Worm (Caenorhabditis elegans) whole organism, late embryonic: Measurements from ENCODE around the gene npl-4.1.
A peak's percentile ranks its signal among the peaks of the same experiment; 100 is the strongest.

Experiments used
- C08G9.2 ChIP-seq: sonication (generic microtip); optimal IDR thresholded peaks from 2 replicates; lab custom pipeline; 2016; ENCODE audit warnings: mild to moderate bottlenecking, missing genetic modification characterization, moderate library complexity, missing compliant biosample characterization
- K02D7.2 ChIP-seq: sonication (generic microtip); optimal IDR thresholded peaks from 2 replicates; lab custom pipeline; 2017; ENCODE audit warnings: mild to moderate bottlenecking, missing genetic modification characterization, missing compliant biosample characterization
- Y22D7AL.16 ChIP-seq: sonication (generic microtip); optimal IDR thresholded peaks from 2 replicates; lab custom pipeline; 2016; ENCODE audit warnings: missing genetic modification characterization, missing compliant biosample characterization
- ahr-1 ChIP-seq: sonication (generic microtip); optimal IDR thresholded peaks from 2 replicates; lab custom pipeline; 2016; ENCODE audit warnings: missing genetic modification characterization, missing compliant biosample characterization
- ama-1 ChIP-seq: fragments of 150-350 bp; optimal IDR thresholded peaks from 2 replicates; lab custom pipeline; 2014
- ceh-18 ChIP-seq: sonication (generic microtip); optimal IDR thresholded peaks from 2 replicates; lab custom pipeline; 2016; ENCODE audit warnings: missing genetic modification characterization, missing compliant biosample characterization
- ceh-19 ChIP-seq: fragments of 200-800 bp; sonication (Bioruptor generic); optimal IDR thresholded peaks from 2 replicates; lab custom pipeline; 2018; ENCODE audit warnings: mild to moderate bottlenecking, missing genetic modification characterization, missing compliant biosample characterization
- ceh-2 ChIP-seq: sonication (generic microtip); optimal IDR thresholded peaks from 2 replicates; lab custom pipeline; 2016; ENCODE audit warnings: missing genotype, missing genetic modification characterization, missing compliant biosample characterization
- ceh-22 ChIP-seq: sonication (generic microtip); optimal IDR thresholded peaks from 2 replicates; lab custom pipeline; 2017; ENCODE audit warnings: missing biosample characterization, missing genetic modification characterization
- ceh-24 ChIP-seq: sonication (generic microtip); optimal IDR thresholded peaks from 2 replicates; lab custom pipeline; 2016; ENCODE audit warnings: mild to moderate bottlenecking, missing genetic modification characterization, missing compliant biosample characterization
- ceh-30 ChIP-seq: fragments of 150-350 bp; optimal IDR thresholded peaks from 2 replicates; lab custom pipeline; 2014; ENCODE audit warnings: missing biosample characterization, missing genetic modification characterization
- ceh-31 ChIP-seq: sonication (generic microtip); optimal IDR thresholded peaks from 2 replicates; lab custom pipeline; 2016; ENCODE audit warnings: missing genetic modification characterization, missing compliant biosample characterization
- ceh-34 ChIP-seq: sonication (generic microtip); optimal IDR thresholded peaks from 2 replicates; lab custom pipeline; 2016; ENCODE audit warnings: mild to moderate bottlenecking, missing genetic modification characterization, missing compliant biosample characterization
- che-1 ChIP-seq: sonication (generic microtip); optimal IDR thresholded peaks from 2 replicates; lab custom pipeline; 2016; ENCODE audit warnings: mild to moderate bottlenecking, missing genetic modification characterization, missing compliant biosample characterization
- dve-1 ChIP-seq: sonication (generic microtip); optimal IDR thresholded peaks from 2 replicates; lab custom pipeline; 2017; ENCODE audit warnings: antibody characterized with exemption, mild to moderate bottlenecking, missing genetic modification characterization, missing compliant biosample characterization
- elt-2 ChIP-seq: sonication (generic microtip); optimal IDR thresholded peaks from 2 replicates; lab custom pipeline; 2016; ENCODE audit warnings: missing genetic modification reagents, missing genetic modification characterization, missing compliant biosample characterization
- elt-4 ChIP-seq: sonication (generic microtip); optimal IDR thresholded peaks from 2 replicates; lab custom pipeline; 2016; ENCODE audit warnings: missing genetic modification characterization, missing compliant biosample characterization
- ets-4 ChIP-seq: sonication (generic microtip); optimal IDR thresholded peaks from 2 replicates; lab custom pipeline; 2016; ENCODE audit warnings: missing genetic modification characterization, missing compliant biosample characterization
- eyg-1 ChIP-seq: sonication (generic microtip); optimal IDR thresholded peaks from 2 replicates; lab custom pipeline; 2016; ENCODE audit warnings: missing genotype, missing genetic modification characterization, missing compliant biosample characterization
- fax-1 ChIP-seq: sonication (generic microtip); optimal IDR thresholded peaks from 2 replicates; lab custom pipeline; 2016; ENCODE audit warnings: missing genotype, missing genetic modification characterization, missing compliant biosample characterization
- fkh-10 ChIP-seq: fragments of 150-350 bp; optimal IDR thresholded peaks from 2 replicates; lab custom pipeline; 2014; ENCODE audit warnings: missing biosample characterization, missing genetic modification reagents, missing genetic modification characterization
- fkh-6 ChIP-seq: sonication (generic microtip); optimal IDR thresholded peaks from 2 replicates; lab custom pipeline; 2016; ENCODE audit warnings: missing genetic modification characterization, missing compliant biosample characterization
- gmeb-2 ChIP-seq: sonication (generic microtip); optimal IDR thresholded peaks from 2 replicates; lab custom pipeline; 2016; ENCODE audit warnings: missing genetic modification characterization, inconsistent platforms, missing compliant biosample characterization
- hlh-8 ChIP-seq: sonication (generic microtip); optimal IDR thresholded peaks from 2 replicates; lab custom pipeline; 2016; ENCODE audit warnings: missing genotype, missing genetic modification characterization, missing compliant biosample characterization
- lin-11 ChIP-seq: fragments of 200-800 bp; sonication (Bioruptor generic); optimal IDR thresholded peaks from 2 replicates; lab custom pipeline; 2018; ENCODE audit warnings: mild to moderate bottlenecking, missing genetic modification characterization, missing compliant biosample characterization
- madf-2 ChIP-seq: sonication (generic microtip); optimal IDR thresholded peaks from 2 replicates; lab custom pipeline; 2017; ENCODE audit warnings: missing genetic modification characterization, missing compliant biosample characterization
- npax-4 ChIP-seq: sonication (generic microtip); optimal IDR thresholded peaks from 2 replicates; lab custom pipeline; 2016; ENCODE audit warnings: missing genetic modification characterization, missing compliant biosample characterization
- odd-2 ChIP-seq: sonication (generic microtip); optimal IDR thresholded peaks from 2 replicates; lab custom pipeline; 2017; ENCODE audit warnings: antibody characterized with exemption, mild to moderate bottlenecking, missing genetic modification characterization, missing compliant biosample characterization
- pag-3 ChIP-seq: sonication (generic microtip); optimal IDR thresholded peaks from 2 replicates; lab custom pipeline; 2016; ENCODE audit warnings: missing compliant biosample characterization, missing genetic modification characterization, borderline replicate concordance
- pha-2 ChIP-seq: sonication (generic microtip); optimal IDR thresholded peaks from 2 replicates; lab custom pipeline; 2017; ENCODE audit warnings: mild to moderate bottlenecking, missing genetic modification characterization, missing compliant biosample characterization
- pqm-1 ChIP-seq: sonication (generic microtip); optimal IDR thresholded peaks from 2 replicates; lab custom pipeline; 2016; ENCODE audit warnings: missing genetic modification characterization, missing compliant biosample characterization
- ref-2 ChIP-seq: sonication (generic microtip); optimal IDR thresholded peaks from 2 replicates; lab custom pipeline; 2016; ENCODE audit warnings: missing genetic modification characterization, missing compliant biosample characterization
- sox-2 ChIP-seq: fragments of 200-800 bp; sonication (Bioruptor generic); IDR thresholded peaks from 2 replicates; pipeline ENCODE4 v1.3.6; 2022; ENCODE audit warnings: missing genetic modification reagents, missing genetic modification characterization, missing compliant biosample characterization
- sox-4 ChIP-seq: sonication (generic microtip); optimal IDR thresholded peaks from 2 replicates; lab custom pipeline; 2017; ENCODE audit warnings: mild to moderate bottlenecking, missing genetic modification characterization, inconsistent platforms, missing compliant biosample characterization
- tbx-2 ChIP-seq: sonication (generic microtip); optimal IDR thresholded peaks from 2 replicates; lab custom pipeline; 2016; ENCODE audit warnings: missing genetic modification characterization, missing compliant biosample characterization
- tbx-7 ChIP-seq: sonication (generic microtip); optimal IDR thresholded peaks from 2 replicates; lab custom pipeline; 2016; ENCODE audit warnings: missing genotype, missing genetic modification characterization, missing compliant biosample characterization
- ttx-3 ChIP-seq: sonication (generic microtip); optimal IDR thresholded peaks from 2 replicates; lab custom pipeline; 2016; ENCODE audit warnings: missing genetic modification reagents, missing genetic modification characterization, missing compliant biosample characterization
- unc-3 ChIP-seq, 2 experiments: fragments of 200-800 bp in 1 of 2; sonication (Bioruptor generic) in 1 of 2; sonication (generic microtip) in 1 of 2; conservative IDR thresholded peaks in 1 of 2; optimal IDR thresholded peaks in 1 of 2; 2 replicates each; pipeline versions ENCODE4 v1.3.6 to Lab custom; 2016 to 2022; ENCODE audit warnings: missing compliant biosample characterization in 2 of 2, missing genetic modification characterization in 2 of 2, missing genetic modification reagents in 1 of 2
- unc-42 ChIP-seq: sonication (generic microtip); optimal IDR thresholded peaks from 2 replicates; lab custom pipeline; 2016; ENCODE audit warnings: missing genotype, missing genetic modification characterization, missing compliant biosample characterization
- unc-55 ChIP-seq: sonication (generic microtip); optimal IDR thresholded peaks from 2 replicates; lab custom pipeline; 2017; ENCODE audit warnings: missing biosample characterization, missing genetic modification reagents, missing genetic modification characterization
- zip-5 ChIP-seq: sonication (generic microtip); optimal IDR thresholded peaks from 2 replicates; lab custom pipeline; 2016; ENCODE audit warnings: missing genetic modification characterization, missing compliant biosample characterization

Gene npl-4.1

ce11 chrII:5594210-5594764 is 36.9 kb upstream of the npl-4.1 start, which contains the start of gene ttc-4 (continued):
- TF ChIP-seq pag-3 (tag; lab: Kevin White, UChicago) (no peak), npax-4 (no peak), K02D7.2 (tag; lab: Kevin White, UChicago) (no peak), ceh-34 (tag; lab: Kevin White, UChicago) (peak; percentile 45), sox-2 (no peak), zip-5 (tag; lab: Kevin White, UChicago) (peak; percentile 71), unc-3 (GFP tag; conservative IDR thresholded peaks at IDR 0.05; lab: Robert Waterston, UW) (no peak), unc-3 (tag; optimal IDR thresholded peaks at IDR 0.05; lab: Kevin White, UChicago) (no peak), ttx-3 (no peak), ceh-2 (tag; lab: Kevin White, UChicago) (peak; percentile 33), tbx-7 (peak; percentile 8), ets-4 (tag; lab: Kevin White, UChicago) (peak; percentile 56), ceh-31 (tag; lab: Kevin White, UChicago) (peak; percentile 90), fax-1 (tag; lab: Kevin White, UChicago) (peak; percentile 8), C08G9.2 (peak; percentile 71), ceh-19 (GFP tag; lab: Kevin White, UChicago) (no peak), sox-4 (no peak), tbx-2 (tag; lab: Kevin White, UChicago) (peak; percentile 80), fkh-10 (GFP tag; lab: Kevin White, UChicago) (no peak), ref-2 (peak; percentile 5)
- TF ChIP-seq, all 69 proteins: peak for 19

DNA sequence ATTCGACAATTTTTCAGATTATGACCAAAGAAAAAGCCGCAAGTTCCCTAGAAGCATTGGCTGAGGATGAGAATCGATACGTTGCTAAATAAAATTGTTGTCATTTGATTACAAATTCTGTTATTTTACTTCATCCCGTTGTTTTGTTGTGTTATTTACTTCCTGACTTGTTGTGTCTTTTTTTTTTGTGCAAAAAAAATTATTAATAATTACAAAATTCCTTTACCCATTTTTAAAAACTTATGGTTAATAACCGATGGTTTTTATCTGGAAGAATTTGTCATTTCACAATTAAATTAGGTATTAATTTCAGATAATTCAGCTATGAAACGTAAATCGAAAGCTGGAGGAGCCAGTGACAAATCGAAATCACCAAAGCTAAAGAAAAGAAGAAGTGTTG is 34.9 kb upstream of the npl-4.1 start, which contains the start of gene C17G10.1:
TSS of gene C17G10.1 (plus strand) at position 301 of the 400 bp plus-strand sequence.
- TF ChIP-seq fkh-6 (tag; lab: Kevin White, UChicago) (no peak), ceh-24 (no peak), ceh-2 (tag; lab: Kevin White, UChicago) (no peak), che-1 (tag; lab: Kevin White, UChicago) (no peak), gmeb-2 (tag; lab: Kevin White, UChicago) (no peak), ref-2 (no peak), ama-1 (lab: Kevin White, UChicago) (no peak), unc-3 (GFP tag; conservative IDR thresholded peaks at IDR 0.05; lab: Robert Waterston, UW) (no peak), unc-3 (tag; optimal IDR thresholded peaks at IDR 0.05; lab: Kevin White, UChicago) (no peak), odd-2 (tag; lab: Kevin White, UChicago) (no peak), hlh-8 (no peak), pqm-1 (no peak), lin-11 (tag; lab: Kevin White, UChicago) (no peak)

DNA sequence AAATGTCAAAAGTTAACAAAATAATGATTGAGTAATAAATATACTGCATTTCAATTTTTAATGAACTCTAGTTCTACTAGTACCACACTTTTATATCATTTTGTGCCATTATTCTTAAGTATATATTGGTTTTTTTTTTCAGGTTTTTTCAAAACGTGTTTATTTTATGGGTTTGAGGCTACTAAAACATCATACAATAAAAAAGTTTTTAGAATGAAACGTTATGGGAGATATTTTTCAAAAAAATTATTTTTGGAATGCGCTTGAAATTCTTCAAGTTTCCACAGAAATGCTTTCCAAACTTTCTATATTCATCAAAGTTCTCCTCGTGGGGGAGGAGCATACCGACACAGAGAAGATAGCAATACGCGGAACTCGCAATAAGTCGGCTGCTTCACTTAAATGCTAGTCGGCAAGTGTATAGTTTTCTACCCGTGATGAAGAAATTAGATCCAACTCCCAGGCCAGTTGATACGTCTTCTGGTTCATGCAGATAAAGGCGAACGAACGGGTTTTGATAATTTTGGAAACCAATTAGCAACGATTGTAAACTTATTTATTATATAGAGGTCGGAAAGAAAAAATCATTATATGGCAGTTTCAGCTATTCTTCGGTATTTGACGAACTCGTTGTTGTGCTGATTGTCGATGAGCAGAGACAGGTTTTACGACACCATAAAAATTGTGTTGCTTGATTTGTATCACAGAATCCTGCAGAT is 31.7 kb upstream of the npl-4.1 start, which contains the start of gene C17G10.10:
TSS of gene C17G10.10 (minus strand) at position 51 of the 719 bp plus-strand sequence.
- no peak for TF ChIP-seq elt-4 (tag; lab: Kevin White, UChicago)
- no peak for TF ChIP-seq fkh-6 (tag; lab: Kevin White, UChicago)
- no peak for TF ChIP-seq Y22D7AL.16
- TF ChIP-seq unc-42 (tag; lab: Kevin White, UChicago), result no peak
- peak; percentile 70 for TF ChIP-seq elt-2 (tag; lab: Kevin White, UChicago)
- TF ChIP-seq dve-1 (tag; lab: Kevin White, UChicago), result peak; percentile 35
- no peak for TF ChIP-seq ceh-18 (tag; lab: Kevin White, UChicago)
- TF ChIP-seq ama-1 (lab: Kevin White, UChicago), result peak; percentile 17
- TF ChIP-seq, all 69 proteins: peak for 3

ce11 chrII:5603194-5603593 is 28.0 kb upstream of the npl-4.1 start, which contains the start of gene C17G10.6:
Gene C17G10.6 (minus strand): TSS chrII:5603294.
- TF ChIP-seq zip-5 (tag; lab: Kevin White, UChicago) (no peak), eyg-1 (tag; lab: Kevin White, UChicago) (no peak), madf-2 (tag; lab: Kevin White, UChicago) (no peak), ceh-30 (tag; lab: Kevin White, UChicago) (no peak), pha-2 (no peak), unc-55 (GFP tag; lab: Kevin White, UChicago) (no peak), ama-1 (lab: Kevin White, UChicago) (no peak), ceh-31 (tag; lab: Kevin White, UChicago) (no peak), dve-1 (tag; lab: Kevin White, UChicago) (no peak), ceh-22 (tag; lab: Kevin White, UChicago) (no peak), ahr-1 (no peak)
